ENCODE assay signal across 3 worm cellular contexts in genomic region chrV:4414613-4415071, ce11.
TF ChIP-seq lines count a peak whose summit lies in the region.

Gene grl-5, minus strand, starts transcription at chrV:4414663.

TF ChIP-seq in whole organism, L3 larva, 47 proteins besides CTCF, POLR2A, EP300 and RAD21:
- no peak for TF ChIP-seq aly-2 (tag; optimal IDR thresholded peaks at IDR 0.05; lab: Kevin White, UChicago)
- TF ChIP-seq nhr-43 (tag; optimal IDR thresholded peaks at IDR 0.05; lab: Kevin White, UChicago; ENCODE audit: poor library complexity, severe bottlenecking) = peak; percentile 18

TF ChIP-seq in whole organism, L4 larva, 104 proteins besides CTCF, POLR2A, EP300 and RAD21:
- no peak for TF ChIP-seq mdl-1 (tag; optimal IDR thresholded peaks at IDR 0.05; lab: Kevin White, UChicago)
- peak in 1 of 2 experiments; percentile 84 for TF ChIP-seq unc-62 (GFP tag; optimal IDR thresholded peaks at IDR 0.05 in 1 of 2; lab: Kevin White, UChicago)
- TF ChIP-seq unc-62 (tag; optimal IDR thresholded peaks at IDR 0.05; lab: Kevin White, UChicago) = no peak
- no peak for TF ChIP-seq ZK337.2 (GFP tag; IDR thresholded peaks at IDR 0.05; lab: Robert Waterston, UW)
- no peak for TF ChIP-seq mes-2 (tag; optimal IDR thresholded peaks at IDR 0.05; lab: Kevin White, UChicago; ENCODE audit: poor library complexity, severe bottlenecking)
- no peak for TF ChIP-seq ceh-28 (tag; optimal IDR thresholded peaks at IDR 0.05; lab: Kevin White, UChicago)
- TF ChIP-seq F26F4.8 (GFP tag; conservative IDR thresholded peaks at IDR 0.05; lab: Robert Waterston, UW) = no peak
- TF ChIP-seq hlh-30 (tag; optimal IDR thresholded peaks at IDR 0.05; lab: Kevin White, UChicago; ENCODE audit: insufficient read depth) = no peak
- TF ChIP-seq Y5F2A.4 (GFP tag; optimal IDR thresholded peaks at IDR 0.05; lab: Kevin White, UChicago) = no peak
- peak; percentile 41 for TF ChIP-seq hlh-11 (tag; optimal IDR thresholded peaks at IDR 0.05; lab: Kevin White, UChicago)
- no peak for TF ChIP-seq ceh-20 (GFP tag; IDR thresholded peaks at IDR 0.05; lab: Robert Waterston, UW)
- TF ChIP-seq aha-1 (tag; lab: Kevin White, UChicago) = peak; percentile 94
- no peak for TF ChIP-seq gei-8 (GFP tag; optimal IDR thresholded peaks at IDR 0.05; lab: Kevin White, UChicago)

TF ChIP-seq in whole organism, mixed stage, embryonic, 35 proteins besides CTCF, POLR2A, EP300 and RAD21:
- no peak for TF ChIP-seq mls-2 (tag; optimal IDR thresholded peaks at IDR 0.05; lab: Kevin White, UChicago)
- TF ChIP-seq zip-8 (tag; optimal IDR thresholded peaks at IDR 0.05; lab: Kevin White, UChicago) = peak; percentile 48
TF ChIP-seq in whole organism, mixed stage, embryonic: peak in this region for 1.
